ENCODE assay signal across 5 worm cellular contexts in genomic region chrII:6972185-6972737, ce11.
TF ChIP-seq lines count a peak whose summit lies in the region.

Gene art-1 (minus strand): TSS chrII:6972235.

TF ChIP-seq in whole organism, L1 larva, 84 proteins besides CTCF, POLR2A, EP300 and RAD21:
- no peak for TF ChIP-seq irx-1 (tag; optimal IDR thresholded peaks at IDR 0.05; lab: Kevin White, UChicago)
- no peak for TF ChIP-seq skn-1 (tag; optimal IDR thresholded peaks at IDR 0.05; lab: Kevin White, UChicago)
- no peak for TF ChIP-seq ztf-4 (tag; optimal IDR thresholded peaks at IDR 0.05; lab: Kevin White, UChicago)
- TF ChIP-seq xbp-1 (tag; optimal IDR thresholded peaks at IDR 0.05; lab: Kevin White, UChicago) = no peak
- no peak for TF ChIP-seq sup-37 (GFP tag; optimal IDR thresholded peaks at IDR 0.05; lab: Kevin White, UChicago)
- no peak for TF ChIP-seq nhr-28 (tag; optimal IDR thresholded peaks at IDR 0.05; lab: Kevin White, UChicago)
- TF ChIP-seq isw-1 (GFP tag; IDR thresholded peaks at IDR 0.05; lab: Robert Waterston, UW) = no peak
- no peak for TF ChIP-seq ces-1 (GFP tag; optimal IDR thresholded peaks at IDR 0.05; lab: Kevin White, UChicago)
- TF ChIP-seq elt-3 (tag; optimal IDR thresholded peaks at IDR 0.05; lab: Kevin White, UChicago) = no peak
- peak; percentile 1 for TF ChIP-seq nhr-71 (tag; optimal IDR thresholded peaks at IDR 0.05; lab: Kevin White, UChicago)
- TF ChIP-seq blmp-1 (tag; optimal IDR thresholded peaks at IDR 0.05; lab: Kevin White, UChicago) = no peak
- no peak for TF ChIP-seq sox-4 (tag; optimal IDR thresholded peaks at IDR 0.05; lab: Kevin White, UChicago)
- TF ChIP-seq elt-2 (tag; optimal IDR thresholded peaks at IDR 0.05; lab: Kevin White, UChicago) = peak; percentile 26
- no peak for TF ChIP-seq efl-1 (optimal IDR thresholded peaks at IDR 0.05; lab: Kevin White, UChicago)
- peak in 1 of 2 experiments; percentile 64 for TF ChIP-seq efl-1 (GFP tag; optimal IDR thresholded peaks at IDR 0.05 in 1 of 2; lab: Kevin White, UChicago)

TF ChIP-seq in whole organism, L2 larva, 48 proteins besides CTCF, POLR2A, EP300 and RAD21:
- TF ChIP-seq R02D3.7 (tag; optimal IDR thresholded peaks at IDR 0.05; lab: Kevin White, UChicago) (no peak), lin-11 (tag; optimal IDR thresholded peaks at IDR 0.05; lab: Kevin White, UChicago) (no peak), lin-13 (GFP tag; optimal IDR thresholded peaks at IDR 0.05; lab: Kevin White, UChicago) (peak; percentile 7)

TF ChIP-seq in whole organism, L3 larva, 47 proteins besides CTCF, POLR2A, EP300 and RAD21:
- TF ChIP-seq pha-4 (tag; optimal IDR thresholded peaks at IDR 0.05; lab: Kevin White, UChicago) (peak; percentile 31), elt-2 (tag; optimal IDR thresholded peaks at IDR 0.05; lab: Kevin White, UChicago) (peak; percentile 47), ama-1 (optimal IDR thresholded peaks at IDR 0.05; lab: Kevin White, UChicago) (peak; percentile 2), fkh-10 (GFP tag; optimal IDR thresholded peaks at IDR 0.05; lab: Kevin White, UChicago) (no peak)

TF ChIP-seq in whole organism, L4 larva, 104 proteins besides CTCF, POLR2A, EP300 and RAD21:
- no peak for TF ChIP-seq tag-97 (GFP tag; IDR thresholded peaks at IDR 0.05; lab: Robert Waterston, UW)
- TF ChIP-seq spr-1 (tag; optimal IDR thresholded peaks at IDR 0.05; lab: Kevin White, UChicago) = no peak
- no peak for TF ChIP-seq vab-7 (GFP tag; IDR thresholded peaks at IDR 0.05; lab: Robert Waterston, UW)
- TF ChIP-seq ceh-62 (tag; optimal IDR thresholded peaks at IDR 0.05; lab: Kevin White, UChicago) = no peak
- TF ChIP-seq zag-1 (tag; optimal IDR thresholded peaks at IDR 0.05; lab: Kevin White, UChicago) = no peak
- TF ChIP-seq spr-3 (GFP tag; optimal IDR thresholded peaks at IDR 0.05; lab: Kevin White, UChicago) = no peak
- TF ChIP-seq php-3 (GFP tag; IDR thresholded peaks at IDR 0.05; lab: Robert Waterston, UW) = 0 out of 2 replicates have a peak, but pooled peaks have one; percentile 45
- no peak for TF ChIP-seq saeg-2 (GFP tag; IDR thresholded peaks at IDR 0.05; lab: Robert Waterston, UW)
- TF ChIP-seq hmg-1.1 (GFP tag; IDR thresholded peaks at IDR 0.05; lab: Robert Waterston, UW) = 0 out of 2 replicates have a peak, but pooled peaks have one; percentile 7
- TF ChIP-seq dve-1 (tag; optimal IDR thresholded peaks at IDR 0.05; lab: Kevin White, UChicago; ENCODE audit: insufficient read depth) = peak; percentile 52
- TF ChIP-seq lim-7 (GFP tag; IDR thresholded peaks at IDR 0.05; lab: Robert Waterston, UW) = no peak
- peak in 1 of 2 experiments; percentile 32 for TF ChIP-seq lsy-2 (tag; optimal IDR thresholded peaks at IDR 0.05; lab: Kevin White, UChicago)
- no peak for TF ChIP-seq ces-1 (GFP tag; optimal IDR thresholded peaks at IDR 0.05; lab: Kevin White, UChicago)
- TF ChIP-seq daf-16 (GFP tag; optimal IDR thresholded peaks at IDR 0.05; lab: Kevin White, UChicago) = no peak
- TF ChIP-seq daf-16 (tag; optimal IDR thresholded peaks at IDR 0.05; lab: Kevin White, UChicago) = peak; percentile 45
- TF ChIP-seq aha-1 (tag; lab: Kevin White, UChicago) = peak; percentile 49
- TF ChIP-seq pqm-1 (tag; optimal IDR thresholded peaks at IDR 0.05; lab: Kevin White, UChicago) = no peak
- TF ChIP-seq T20F7.1 (GFP tag; optimal IDR thresholded peaks at IDR 0.05; lab: Kevin White, UChicago) = peak; percentile 74
- TF ChIP-seq ama-1 (optimal IDR thresholded peaks at IDR 0.05; lab: Kevin White, UChicago) = peak; percentile 28
- no peak for TF ChIP-seq skn-1 (tag; optimal IDR thresholded peaks at IDR 0.05; lab: Kevin White, UChicago)

TF ChIP-seq in whole organism, young adult, 124 proteins besides CTCF, POLR2A, EP300 and RAD21:
- TF ChIP-seq ceh-40 (GFP tag; IDR thresholded peaks at IDR 0.05; lab: Robert Waterston, UW) = no peak
- TF ChIP-seq ztf-18 (tag; optimal IDR thresholded peaks at IDR 0.05; lab: Kevin White, UChicago) = no peak
- TF ChIP-seq hmg-1.2 (GFP tag; IDR thresholded peaks at IDR 0.05; lab: Robert Waterston, UW) = no peak; the same call in 1 of the 2 replicates
- no peak for TF ChIP-seq lin-35 (GFP tag; optimal IDR thresholded peaks at IDR 0.05; lab: Kevin White, UChicago)
- no peak for TF ChIP-seq gei-17 (GFP tag; optimal IDR thresholded peaks at IDR 0.05; lab: Kevin White, UChicago)
- no peak for TF ChIP-seq F37B4.10 (GFP tag; IDR thresholded peaks at IDR 0.05; lab: Robert Waterston, UW)
- TF ChIP-seq Y53F4B.3 (GFP tag; IDR thresholded peaks at IDR 0.05; lab: Robert Waterston, UW) = no peak
- TF ChIP-seq sea-2 (GFP tag; IDR thresholded peaks at IDR 0.05; lab: Robert Waterston, UW) = no peak
- no peak for TF ChIP-seq madf-3 (GFP tag; IDR thresholded peaks at IDR 0.05; lab: Robert Waterston, UW)
- TF ChIP-seq C06A6.2 (GFP tag; conservative IDR thresholded peaks at IDR 0.05; lab: Robert Waterston, UW) = no peak
- TF ChIP-seq nfyb-1 (GFP tag; IDR thresholded peaks at IDR 0.05; lab: Robert Waterston, UW) = peak; percentile 51; the same call in 1 of the 2 replicates
- peak; percentile 35 for TF ChIP-seq F49E8.2 (tag; optimal IDR thresholded peaks at IDR 0.05; lab: Kevin White, UChicago; ENCODE audit: insufficient read depth)
- no peak for TF ChIP-seq snpc-4 (GFP tag; optimal IDR thresholded peaks at IDR 0.05; lab: Kevin White, UChicago)
- peak in 1 of 4 experiments; percentile 35 for TF ChIP-seq snpc-4 (tag; optimal IDR thresholded peaks at IDR 0.05; lab: Kevin White, UChicago)
- no peak for TF ChIP-seq F10E7.11 (tag; optimal IDR thresholded peaks at IDR 0.05; lab: Kevin White, UChicago)
- peak; percentile 31 for TF ChIP-seq nhr-80 (tag; optimal IDR thresholded peaks at IDR 0.05; lab: Kevin White, UChicago)
- no peak for TF ChIP-seq madf-8 (GFP tag; conservative IDR thresholded peaks at IDR 0.05; lab: Robert Waterston, UW)
- no peak for TF ChIP-seq ama-1 (optimal IDR thresholded peaks at IDR 0.05; lab: Kevin White, UChicago)
- TF ChIP-seq ama-1 (GFP tag; optimal IDR thresholded peaks at IDR 0.05; lab: Kevin White, UChicago) = peak in 1 of 2 experiments; percentile 67
- no peak for TF ChIP-seq B0261.1 (tag; optimal IDR thresholded peaks at IDR 0.05; lab: Kevin White, UChicago)
- 0 out of 2 replicates have a peak, but pooled peaks have one; percentile 11 for TF ChIP-seq lin-26 (GFP tag; IDR thresholded peaks at IDR 0.05; lab: Robert Waterston, UW)
- TF ChIP-seq F39B2.1 (GFP tag; IDR thresholded peaks at IDR 0.05; lab: Robert Waterston, UW) = no peak
- no peak for TF ChIP-seq rcor-1 (GFP tag; IDR thresholded peaks at IDR 0.05; lab: Robert Waterston, UW)
- no peak for TF ChIP-seq ztf-25 (GFP tag; IDR thresholded peaks at IDR 0.05; lab: Robert Waterston, UW)
